Worm (Caenorhabditis elegans) whole organism, young adult: Measurements from ENCODE around the gene zipt-2.2.

Experiments used
- F57A8.1 ChIP-seq: fragments of 200-800 bp; sonication (Bioruptor generic); optimal IDR thresholded peaks from 2 replicates; lab custom pipeline; 2018; ENCODE audit warnings: mild to moderate bottlenecking, missing genetic modification characterization, moderate library complexity, missing compliant biosample characterization
- ama-1 ChIP-seq, 3 experiments: fragments of 150-350 bp in 1 of 3; sonication (generic microtip) in 2 of 3; optimal IDR thresholded peaks; 2 replicates each; lab custom pipeline; 2014 to 2018; ENCODE audit warnings: missing biosample characterization in 2 of 3, missing genetic modification characterization in 2 of 3, missing genetic modification reagents in 2 of 3
- dpl-1 ChIP-seq: fragments of 150-350 bp; optimal IDR thresholded peaks from 2 replicates; lab custom pipeline; 2014; ENCODE audit warnings: missing biosample characterization, missing genetic modification reagents, missing genetic modification characterization
- hlh-12 ChIP-seq: sonication (generic microtip); optimal IDR thresholded peaks from 2 replicates; lab custom pipeline; 2016; ENCODE audit warnings: missing genetic modification characterization, missing compliant biosample characterization
- let-526 ChIP-seq: fragments of 200-800 bp; sonication (Bioruptor generic); IDR thresholded peaks from 2 replicates; pipeline ENCODE4 v1.3.6; 2022; ENCODE audit warnings: missing genetic modification reagents, missing genetic modification characterization, missing compliant biosample characterization
- lin-35 ChIP-seq, 3 experiments: fragments of 150-350 bp in 2 of 3; sonication (generic microtip) in 1 of 3; optimal IDR thresholded peaks; 2 replicates each; lab custom pipeline; 2014 to 2018; ENCODE audit warnings: missing biosample characterization in 3 of 3, missing genetic modification characterization in 3 of 3, missing genetic modification reagents in 3 of 3
- madf-10 ChIP-seq: sonication (generic microtip); optimal IDR thresholded peaks from 2 replicates; lab custom pipeline; 2016; ENCODE audit warnings: mild to moderate bottlenecking, missing genetic modification characterization, missing compliant biosample characterization
- mel-28 ChIP-seq: sonication (generic microtip); optimal IDR thresholded peaks from 2 replicates; lab custom pipeline; 2016; ENCODE audit warnings: borderline replicate concordance, mild to moderate bottlenecking, missing genetic modification characterization, missing compliant biosample characterization
- sea-2 ChIP-seq: fragments of 200-800 bp; sonication (Bioruptor generic); IDR thresholded peaks from 2 replicates; pipeline ENCODE4 v1.3.6; 2022; ENCODE audit warnings: missing genetic modification characterization, missing compliant biosample characterization
- unc-130 ChIP-seq: sonication (generic microtip); optimal IDR thresholded peaks from 2 replicates; lab custom pipeline; 2016; ENCODE audit warnings: missing genetic modification reagents, missing genetic modification characterization, missing compliant biosample characterization
- ztf-25 ChIP-seq: fragments of 200-800 bp; sonication (Bioruptor generic); IDR thresholded peaks from 2 replicates; pipeline ENCODE4 v1.3.6; 2022; ENCODE audit warnings: missing genetic modification reagents, missing genetic modification characterization, missing compliant biosample characterization
- ztf-3 ChIP-seq: fragments of 200-800 bp; sonication (Bioruptor generic); optimal IDR thresholded peaks from 2 replicates; lab custom pipeline; 2018; ENCODE audit warnings: mild to moderate bottlenecking, missing genetic modification characterization, missing compliant biosample characterization

ce11 chrIV:4225851-4226250 is 9.3 kb downstream of the zipt-2.2 start, which contains the start of gene srbc-71:
- TF ChIP-seq sea-2 (GFP tag; lab: Robert Waterston, UW) (no peak), hlh-12 (tag; lab: Kevin White, UChicago) (no peak), F57A8.1 (GFP tag; lab: Kevin White, UChicago) (no peak), ztf-25 (GFP tag; lab: Robert Waterston, UW) (no peak), ztf-3 (GFP tag; lab: Kevin White, UChicago) (no peak), ama-1 (optimal IDR thresholded peaks at IDR 0.05; lab: Kevin White, UChicago) (no peak), ama-1 (GFP tag; optimal IDR thresholded peaks at IDR 0.05; lab: Kevin White, UChicago) (no peak), dpl-1 (GFP tag; lab: Kevin White, UChicago) (no peak), mel-28 (tag; lab: Kevin White, UChicago) (no peak), unc-130 (GFP tag; lab: Kevin White, UChicago) (no peak), madf-10 (tag; lab: Kevin White, UChicago) (no peak), let-526 (GFP tag; lab: Robert Waterston, UW) (no peak), lin-35 (GFP tag; optimal IDR thresholded peaks at IDR 0.05; lab: Kevin White, UChicago) (no peak)
